Fruit fly (Drosophila melanogaster) whole organism, embryonic: ENCODE data around the gene Myo31DF.

Source experiments
- BEAF-32 ChIP-seq: fragments of 200-800 bp; sonication (Bioruptor generic); optimal IDR thresholded peaks from 3 replicates; lab custom pipeline; 2017; ENCODE audit warnings: missing biosample characterization, missing genetic modification characterization, mild to moderate bottlenecking, moderate library complexity, missing genetic modification reagents
- Bgb ChIP-seq: fragments of 200-800 bp; sonication (Bioruptor generic); IDR thresholded peaks from 2 replicates; pipeline ENCODE4 v1.3.6; 2022; ENCODE audit warnings: missing biosample characterization, missing genetic modification characterization; ENCODE audit not compliant: partially characterized antibody
- BtbVII ChIP-seq: fragments of 200-800 bp; sonication (Bioruptor generic); optimal IDR thresholded peaks from 3 replicates; lab custom pipeline; 2017; ENCODE audit warnings: missing biosample characterization, mild to moderate bottlenecking, missing genetic modification characterization
- Bteb2 ChIP-seq: fragments of 200-800 bp; sonication (Bioruptor generic); optimal IDR thresholded peaks from 2 replicates; lab custom pipeline; 2016; ENCODE audit warnings: missing biosample characterization, missing genetic modification characterization
- CG11247 ChIP-seq: fragments of 200-800 bp; sonication (Bioruptor generic); IDR thresholded peaks from 2 replicates; pipeline ENCODE4 v1.3.6; 2022; ENCODE audit warnings: missing biosample characterization, missing genetic modification characterization
- CG11504 ChIP-seq: fragments of 200-800 bp; sonication (Bioruptor generic); optimal IDR thresholded peaks from 3 replicates; lab custom pipeline; 2019; ENCODE audit warnings: missing biosample characterization, mild to moderate bottlenecking, missing genetic modification characterization, moderate library complexity
- CG12104 ChIP-seq: fragments of 200-800 bp; sonication (Bioruptor generic); optimal IDR thresholded peaks from 3 replicates; lab custom pipeline; 2016; ENCODE audit warnings: missing biosample characterization, missing genetic modification characterization
- CG12219 ChIP-seq: fragments of 200-800 bp; sonication (Bioruptor generic); optimal IDR thresholded peaks from 3 replicates; lab custom pipeline; 2018; ENCODE audit warnings: missing biosample characterization, mild to moderate bottlenecking, missing genetic modification characterization
- CG13287 ChIP-seq: fragments of 200-800 bp; sonication (Bioruptor generic); IDR thresholded peaks from 2 replicates; pipeline ENCODE4 v1.3.6; 2022; ENCODE audit warnings: missing biosample characterization, missing genetic modification characterization; ENCODE audit not compliant: partially characterized antibody
- CG13296 ChIP-seq: fragments of 200-800 bp; sonication (Bioruptor generic); optimal IDR thresholded peaks from 3 replicates; lab custom pipeline; 2018; ENCODE audit warnings: missing biosample characterization, mild to moderate bottlenecking, missing genetic modification characterization
- CG1603 ChIP-seq: fragments of 200-800 bp; sonication (Bioruptor generic); optimal IDR thresholded peaks from 2 replicates; lab custom pipeline; 2019; ENCODE audit warnings: missing biosample characterization, mild to moderate bottlenecking, missing genetic modification characterization, moderate library complexity
- CG1647 ChIP-seq: fragments of 200-800 bp; sonication (Bioruptor generic); optimal IDR thresholded peaks from 3 replicates; lab custom pipeline; 2016; ENCODE audit warnings: missing biosample characterization, missing genetic modification characterization
- CG16813 ChIP-seq: fragments of 200-800 bp; sonication (Bioruptor generic); IDR thresholded peaks from 3 replicates; pipeline ENCODE4 v1.3.6; 2022; ENCODE audit warnings: missing biosample characterization, missing genetic modification characterization; ENCODE audit not compliant: partially characterized antibody
- CG2129 ChIP-seq: fragments of 200-800 bp; sonication (Bioruptor generic); IDR thresholded peaks from 2 replicates; pipeline ENCODE4 v1.3.6; 2022; ENCODE audit warnings: missing biosample characterization, missing genetic modification characterization; ENCODE audit not compliant: partially characterized antibody
- CG2712 ChIP-seq: fragments of 200-800 bp; optimal IDR thresholded peaks from 3 replicates; lab custom pipeline; 2019; ENCODE audit warnings: missing biosample characterization, mild to moderate bottlenecking, missing genetic modification characterization, moderate library complexity
- CG30403 ChIP-seq: fragments of 200-800 bp; sonication (Bioruptor generic); optimal IDR thresholded peaks from 3 replicates; lab custom pipeline; 2016; ENCODE audit warnings: missing biosample characterization, missing genetic modification characterization
- CG30431 ChIP-seq: fragments of 200-800 bp; sonication (Bioruptor generic); optimal IDR thresholded peaks from 2 replicates; lab custom pipeline; 2017; ENCODE audit warnings: missing biosample characterization, missing genetic modification characterization
- CG34422 ChIP-seq: fragments of 200-800 bp; sonication (Bioruptor generic); IDR thresholded peaks from 3 replicates; pipeline ENCODE4 v1.3.6; 2022; ENCODE audit warnings: missing biosample characterization, missing genetic modification characterization
- CG6689 ChIP-seq: fragments of 200-800 bp; sonication (Bioruptor generic); IDR thresholded peaks from 2 replicates; pipeline ENCODE4 v1.3.6; 2022; ENCODE audit warnings: missing biosample characterization, missing genetic modification characterization
- CG7556 ChIP-seq: fragments of 200-800 bp; sonication (Bioruptor generic); optimal IDR thresholded peaks from 2 replicates; lab custom pipeline; 2017; ENCODE audit warnings: missing biosample characterization, mild to moderate bottlenecking, missing genetic modification characterization
- Dll ChIP-seq: fragments of 200-800 bp; sonication (Bioruptor generic); IDR thresholded peaks from 4 replicates; pipeline ENCODE4 v1.3.6; 2022; ENCODE audit warnings: missing biosample characterization, missing genetic modification characterization; ENCODE audit not compliant: partially characterized antibody
- HLH54F ChIP-seq: fragments of 200-800 bp; sonication (Bioruptor generic); optimal IDR thresholded peaks from 3 replicates; lab custom pipeline; 2016; ENCODE audit warnings: missing biosample characterization, missing genetic modification characterization
- Max ChIP-seq: fragments of 200-800 bp; sonication (Bioruptor generic); optimal IDR thresholded peaks from 2 replicates; lab custom pipeline; 2016; ENCODE audit warnings: missing biosample characterization, mild to moderate bottlenecking, missing genetic modification characterization
- NC2β ChIP-seq: fragments of 200-800 bp; sonication (Bioruptor generic); optimal IDR thresholded peaks from 2 replicates; lab custom pipeline; 2016; ENCODE audit warnings: missing biosample characterization, missing genetic modification characterization
- NFAT ChIP-seq: fragments of 200-800 bp; sonication (Bioruptor generic); IDR thresholded peaks from 2 replicates; pipeline ENCODE4 v1.3.6; 2022; ENCODE audit warnings: missing biosample characterization, missing genetic modification characterization
- Trl ChIP-seq, 3 experiments: fragments of >200 bp in 2 of 3; fragments of 200-800 bp in 1 of 3; sonication (Bioruptor generic) in 1 of 3; optimal IDR thresholded peaks; 2 replicates in 1 of 3; 3 replicates in 2 of 3; lab custom pipeline; 2016 to 2017; ENCODE audit warnings: missing biosample characterization in 1 of 3, missing genetic modification characterization in 1 of 3
- amos ChIP-seq: fragments of 200-800 bp; sonication (Bioruptor generic); IDR thresholded peaks from 2 replicates; pipeline ENCODE4 v1.3.6; 2022; ENCODE audit warnings: missing biosample characterization, missing genetic modification characterization; ENCODE audit not compliant: partially characterized antibody
- bsh ChIP-seq, 2 experiments: fragments of 200-800 bp; sonication (Bioruptor generic); optimal IDR thresholded peaks; 2 replicates each; lab custom pipeline; 2017 to 2018; ENCODE audit warnings: mild to moderate bottlenecking in 2 of 2, missing biosample characterization in 2 of 2, missing genetic modification characterization in 2 of 2, moderate library complexity in 1 of 2
- cato ChIP-seq: fragments of 200-800 bp; sonication (Bioruptor generic); optimal IDR thresholded peaks from 2 replicates; lab custom pipeline; 2016; ENCODE audit warnings: missing biosample characterization, missing genetic modification characterization, borderline replicate concordance
- corto ChIP-seq: fragments of 200-800 bp; sonication (Bioruptor generic); optimal IDR thresholded peaks from 2 replicates; lab custom pipeline; 2016; ENCODE audit warnings: missing biosample characterization, mild to moderate bottlenecking, missing genetic modification characterization, moderate library complexity
- croc ChIP-seq: fragments of 200-800 bp; sonication (Bioruptor generic); conservative IDR thresholded peaks from 3 replicates; pipeline ENCODE4 v1.3.6; 2022; ENCODE audit warnings: missing biosample characterization, missing genetic modification characterization
- cwo ChIP-seq: fragments of 200-800 bp; sonication (Bioruptor generic); optimal IDR thresholded peaks from 3 replicates; lab custom pipeline; 2017; ENCODE audit warnings: missing biosample characterization, missing genetic modification characterization, mild to moderate bottlenecking, moderate library complexity, missing genetic modification reagents
- en ChIP-seq: fragments of 200-800 bp; sonication (Bioruptor generic); optimal IDR thresholded peaks from 2 replicates; lab custom pipeline; 2016; ENCODE audit warnings: missing biosample characterization, missing genetic modification characterization
- fd96Cb ChIP-seq: fragments of 200-800 bp; sonication (Bioruptor generic); optimal IDR thresholded peaks from 2 replicates; lab custom pipeline; 2018; ENCODE audit warnings: missing biosample characterization, mild to moderate bottlenecking, missing genetic modification characterization, moderate library complexity
- grn ChIP-seq: fragments of 200-800 bp; sonication (Bioruptor generic); optimal IDR thresholded peaks from 3 replicates; lab custom pipeline; 2017; ENCODE audit warnings: missing biosample characterization, missing genetic modification characterization
- hb ChIP-seq: fragments of 200-800 bp; sonication (Bioruptor generic); IDR thresholded peaks from 3 replicates; pipeline ENCODE4 v1.3.6; 2022; ENCODE audit warnings: missing biosample characterization, missing genetic modification characterization; ENCODE audit not compliant: partially characterized antibody
- kah ChIP-seq: fragments of 200-800 bp; sonication (Bioruptor generic); optimal IDR thresholded peaks from 2 replicates; lab custom pipeline; 2018; ENCODE audit warnings: missing biosample characterization, mild to moderate bottlenecking, missing genetic modification characterization
- knrl ChIP-seq: fragments of 200-800 bp; sonication (Bioruptor generic); IDR thresholded peaks from 3 replicates; pipeline ENCODE4 v1.3.6; 2022; ENCODE audit warnings: missing biosample characterization, missing genetic modification characterization; ENCODE audit not compliant: partially characterized antibody
- lab ChIP-seq: fragments of 200-800 bp; sonication (Bioruptor generic); optimal IDR thresholded peaks from 3 replicates; lab custom pipeline; 2017; ENCODE audit warnings: missing biosample characterization, missing genetic modification characterization, mild to moderate bottlenecking, moderate library complexity, missing genetic modification reagents
- lilli ChIP-seq: fragments of 200-800 bp; sonication (Bioruptor generic); optimal IDR thresholded peaks from 3 replicates; lab custom pipeline; 2016; ENCODE audit warnings: missing biosample characterization, missing genetic modification characterization
- prd ChIP-seq, 3 experiments: fragments of >200 bp in 2 of 3; fragments of 200-800 bp in 1 of 3; sonication (Bioruptor generic) in 1 of 3; optimal IDR thresholded peaks in 2 of 3; IDR thresholded peaks in 1 of 3; 2 replicates in 2 of 3; 3 replicates in 1 of 3; pipeline versions ENCODE4 v1.3.6 to Lab custom; 2017 to 2022; ENCODE audit warnings: missing biosample characterization in 1 of 3, missing genetic modification characterization in 1 of 3
- salm ChIP-seq: fragments of 200-800 bp; sonication (Bioruptor generic); optimal IDR thresholded peaks from 2 replicates; lab custom pipeline; 2018; ENCODE audit warnings: missing biosample characterization, mild to moderate bottlenecking, missing genetic modification characterization
- sna ChIP-seq: fragments of 200-800 bp; sonication (Bioruptor generic); IDR thresholded peaks from 2 replicates; pipeline ENCODE4 v1.3.6; 2022; ENCODE audit warnings: missing biosample characterization, missing genetic modification characterization; ENCODE audit not compliant: partially characterized antibody
- stwl ChIP-seq: fragments of 200-800 bp; sonication (Bioruptor generic); optimal IDR thresholded peaks from 3 replicates; lab custom pipeline; 2018; ENCODE audit warnings: missing biosample characterization, mild to moderate bottlenecking, missing genetic modification characterization, moderate library complexity
- unc-4 ChIP-seq: fragments of 200-800 bp; sonication (Bioruptor generic); IDR thresholded peaks from 2 replicates; pipeline ENCODE4 v1.3.6; 2022; ENCODE audit warnings: missing biosample characterization, missing genetic modification characterization; ENCODE audit not compliant: partially characterized antibody
- vnd ChIP-seq: fragments of 200-800 bp; sonication (Bioruptor generic); IDR thresholded peaks from 3 replicates; pipeline ENCODE4 v1.3.6; 2022; ENCODE audit warnings: missing biosample characterization, missing genetic modification characterization; ENCODE audit not compliant: partially characterized antibody
- zen2 ChIP-seq: fragments of 200-800 bp; sonication (Bioruptor generic); IDR thresholded peaks from 3 replicates; pipeline ENCODE4 v1.3.6; 2022; ENCODE audit warnings: missing biosample characterization, missing genetic modification characterization; ENCODE audit not compliant: partially characterized antibody

The Myo31DF gene

DNA sequence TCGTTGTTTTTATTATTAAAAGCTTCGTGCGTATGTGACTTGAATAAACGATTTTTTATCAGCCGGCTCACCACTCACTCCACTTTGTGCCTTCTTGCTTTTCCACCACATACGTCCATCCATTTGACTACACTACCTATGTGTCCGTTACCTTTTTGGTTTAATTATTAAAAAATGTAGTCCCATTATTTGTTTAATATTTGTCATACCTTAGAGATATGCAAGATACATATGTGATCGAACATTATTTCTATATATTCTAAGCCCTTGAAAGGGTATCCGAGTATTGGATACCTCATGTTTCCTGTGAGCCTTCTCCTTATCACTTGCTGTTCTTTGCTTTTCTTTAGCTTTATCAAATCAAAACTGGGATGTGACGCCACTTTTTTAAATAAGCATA lies 12.6 kb upstream of the Myo31DF start (continued):
- TF ChIP-seq fd96Cb (peak; percentile 29), HLH54F (GFP tag; lab: Kevin White, UChicago) (peak; percentile 17), cwo (GFP tag; lab: Kevin White, UChicago) (peak; percentile 64), CG1647 (GFP tag; lab: Kevin White, UChicago) (peak; percentile 6), cato (no peak), kah (peak; percentile 14), CG30403 (GFP tag; lab: Kevin White, UChicago) (peak; percentile 64), Max (GFP tag; lab: Kevin White, UChicago) (peak; percentile 22), corto (peak; percentile 54), CG13296 (peak; percentile 59), croc (no peak), salm (peak; percentile 14), CG7556 (GFP tag; lab: Kevin White, UChicago) (peak; percentile 72), CG2712 (tag; lab: Kevin White, UChicago) (peak; percentile 62), bsh (GFP tag; optimal IDR thresholded peaks at IDR 0.05; lab: Kevin White, UChicago) (peak in 1 of 2 experiments; percentile 52), en (GFP tag; lab: Kevin White, UChicago) (peak; percentile 4), BtbVII (GFP tag; lab: Kevin White, UChicago) (peak; percentile 55), Bteb2 (GFP tag; lab: Kevin White, UChicago) (peak; percentile 38), stwl (tag; lab: Kevin White, UChicago) (no peak), CG6689 (GFP tag; lab: Robert Waterston, UW) (peak; percentile 51), CG12104 (GFP tag; lab: Kevin White, UChicago) (peak; percentile 29), lilli (GFP tag; lab: Kevin White, UChicago) (peak; percentile 71)

DNA sequence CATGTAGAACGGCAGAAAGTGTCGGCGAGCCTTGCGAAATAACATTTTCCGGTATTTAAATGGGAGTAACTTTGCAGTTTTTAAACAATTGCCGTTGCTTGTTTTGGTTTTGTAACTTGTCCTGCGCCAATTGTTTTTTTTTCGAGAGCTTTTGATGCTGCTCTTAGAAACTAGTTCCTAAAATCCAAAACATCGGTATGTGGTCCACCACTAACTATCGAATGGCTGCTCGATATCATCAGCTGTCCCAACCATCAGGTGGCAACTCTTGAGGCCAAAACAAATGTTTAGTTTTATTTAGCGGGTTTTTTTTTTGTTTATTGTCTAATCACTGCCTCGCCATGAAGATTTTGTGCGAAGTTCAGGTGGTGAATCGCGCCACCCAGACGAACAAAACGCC lies 10.5 kb upstream of the Myo31DF start, which contains the start of the genes Fatp1 and Lrr47:
Fatp1 (minus strand) TSS at position 134 of the 400 bp plus-strand sequence.
Lrr47 (plus strand) TSS at position 251 of the 400 bp plus-strand sequence.
- TF ChIP-seq NFAT (GFP tag; lab: Robert Waterston, UW) (peak; percentile 22; the same call in 1 of the 2 replicates), unc-4 (peak; percentile 90), Dll (GFP tag; lab: Robert Waterston, UW) (peak; percentile 86), amos (GFP tag; lab: Robert Waterston, UW) (peak; percentile 94), hb (peak; percentile 83), grn (GFP tag; lab: Kevin White, UChicago) (no peak), NC2β (GFP tag; lab: Kevin White, UChicago) (peak; percentile 21), Trl (optimal IDR thresholded peaks at IDR 0.05; lab: Kevin White, UChicago) (no peak), Trl (GFP tag; optimal IDR thresholded peaks at IDR 0.05; lab: Kevin White, UChicago) (no peak), zen2 (peak; percentile 68; the same call in 2 of the 3 replicates), BEAF-32 (peak; percentile 91), CG1603 (tag; lab: Kevin White, UChicago) (peak; percentile 4), vnd (GFP tag; lab: Robert Waterston, UW) (peak; percentile 78), knrl (GFP tag; lab: Robert Waterston, UW) (peak; percentile 88), CG11504 (peak; percentile 28), CG11247 (GFP tag; lab: Robert Waterston, UW) (no peak), CG30431 (GFP tag; lab: Kevin White, UChicago) (no peak), CG13287 (peak; percentile 90), CG16813 (GFP tag; lab: Robert Waterston, UW) (peak; percentile 82), sna (peak; percentile 80), CG34422 (GFP tag; lab: Robert Waterston, UW) (0 out of 3 replicates have a peak, but pooled peaks have one; percentile 6), prd (optimal IDR thresholded peaks at IDR 0.05; lab: Kevin White, UChicago) (no peak), prd (GFP tag; IDR thresholded peaks at IDR 0.05; lab: Robert Waterston, UW) (no peak), Bgb (peak; percentile 91), CG2129 (GFP tag; lab: Robert Waterston, UW) (peak; percentile 71; the same call in 1 of the 2 replicates), CG12219 (GFP tag; lab: Kevin White, UChicago) (no peak), lab (GFP tag; lab: Kevin White, UChicago) (no peak)
